Worm (Caenorhabditis elegans) whole organism, mixed stage, embryonic: ENCODE results near the gene F07F6.8.

ENCODE experiments used
- ces-1 ChIP-seq: fragments of 150-350 bp; optimal IDR thresholded peaks from 2 replicates; lab custom pipeline; 2014; ENCODE audit warnings: missing biosample characterization, missing genetic modification reagents, missing genetic modification characterization
- elt-3 ChIP-seq: fragments of 150-350 bp; optimal IDR thresholded peaks from 2 replicates; lab custom pipeline; 2014; ENCODE audit warnings: missing biosample characterization, missing genetic modification characterization
- pha-4 ChIP-seq: fragments of 150-350 bp; optimal IDR thresholded peaks from 2 replicates; lab custom pipeline; 2018; ENCODE audit warnings: missing biosample characterization, missing genetic modification reagents, missing genetic modification characterization
- snpc-4 ChIP-seq: fragments of 150-350 bp; optimal IDR thresholded peaks from 2 replicates; lab custom pipeline; 2014; ENCODE audit warnings: missing biosample characterization, missing genetic modification characterization
- unc-39 ChIP-seq: fragments of 150-350 bp; optimal IDR thresholded peaks from 2 replicates; lab custom pipeline; 2014; ENCODE audit warnings: missing biosample characterization, missing genetic modification characterization
- ztf-11 ChIP-seq: fragments of 150-350 bp; optimal IDR thresholded peaks from 2 replicates; lab custom pipeline; 2014; ENCODE audit warnings: missing biosample characterization, missing genetic modification characterization

ce11 chrII:5377467-5378238, 47.9 kb downstream of the F07F6.8 start, which contains the start of gene prdx-2:
- TF ChIP-seq elt-3 (tag; lab: Kevin White, UChicago) (no peak), snpc-4 (no peak), ztf-11 (tag; lab: Kevin White, UChicago) (no peak), pha-4 (tag; lab: Kevin White, UChicago) (no peak), ces-1 (GFP tag; lab: Kevin White, UChicago) (no peak), unc-39 (tag; lab: Kevin White, UChicago) (no peak)
